Fruit fly (Drosophila melanogaster) S2 (cell line): ENCODE results near the gene CG7290.

Experiments used
- CG8478 ChIP-seq: fragments of >200 bp; optimal IDR thresholded peaks from 2 replicates; lab custom pipeline; 2018
- CTCF ChIP-seq, 2 experiments: fragments of >200 bp; optimal IDR thresholded peaks; 2 replicates each; lab custom pipeline; 2018

DNA sequence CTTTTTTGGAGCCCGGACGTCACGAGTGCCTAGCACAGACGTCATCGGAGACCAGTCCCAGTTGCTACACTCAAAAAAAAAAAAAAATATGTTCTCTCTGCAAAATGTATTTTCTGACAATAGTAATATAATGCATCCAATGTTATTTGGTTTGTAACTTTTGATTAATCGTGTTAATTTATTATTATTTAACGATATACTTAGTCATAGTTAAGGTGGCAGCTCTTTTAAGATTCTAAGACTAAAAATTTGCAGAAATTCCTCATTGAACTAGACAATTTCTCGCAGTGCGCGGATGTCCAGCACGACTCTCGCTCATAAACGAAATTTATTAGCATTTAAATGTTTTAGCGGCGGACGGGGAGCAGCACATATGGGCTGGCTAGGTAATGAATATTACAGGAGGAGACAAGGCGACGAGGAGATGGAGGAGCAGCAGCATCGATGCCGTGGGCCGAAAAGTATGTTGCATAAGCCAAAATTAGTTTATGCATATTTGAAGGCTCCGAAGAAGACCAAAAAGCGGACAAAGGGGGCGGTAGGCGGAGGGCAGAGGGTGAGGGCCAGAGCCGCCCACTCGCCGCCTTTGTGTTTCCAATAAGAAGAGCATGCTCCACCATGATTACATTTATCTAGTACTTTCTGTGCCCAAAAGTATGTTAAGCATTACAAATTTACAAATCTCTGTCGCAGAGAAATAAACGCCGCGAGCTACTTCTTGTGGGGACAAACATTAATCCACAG lies 22.3 kb downstream of the CG7290 start:
- TF ChIP-seq CG8478 (lab: Kevin White, UChicago) (no peak), CTCF (optimal IDR thresholded peaks at IDR 0.05; lab: Kevin White, UChicago) (no peak)
